Fruit fly (Drosophila melanogaster) whole organism, pupa: ENCODE measurements around the gene mbm.

Source experiments
- CG14655 ChIP-seq: fragments of 200-800 bp; sonication (Bioruptor generic); optimal IDR thresholded peaks from 3 replicates; lab custom pipeline; 2017; ENCODE audit warnings: mild to moderate bottlenecking, missing biosample characterization, missing genetic modification reagents, missing genetic modification characterization
- CG32121 ChIP-seq: fragments of 200-800 bp; sonication (Bioruptor generic); IDR thresholded peaks from 2 replicates; pipeline ENCODE4 v1.3.6; 2022; ENCODE audit warnings: missing biosample characterization, missing genetic modification characterization
- EcR ChIP-seq: fragments of 200-800 bp; sonication (Bioruptor generic); optimal IDR thresholded peaks from 3 replicates; lab custom pipeline; 2019; ENCODE audit warnings: missing biosample characterization, missing genetic modification characterization, mild to moderate bottlenecking, moderate library complexity, missing genetic modification reagents
- fd96Ca ChIP-seq: fragments of 200-800 bp; sonication (Bioruptor generic); IDR thresholded peaks from 3 replicates; pipeline ENCODE4 v1.3.6; 2022; ENCODE audit warnings: missing biosample characterization, missing genetic modification characterization
- rn ChIP-seq: fragments of 200-800 bp; sonication (Bioruptor generic); IDR thresholded peaks from 2 replicates; pipeline ENCODE4 v1.3.6; 2022; ENCODE audit warnings: missing biosample characterization, missing genetic modification characterization

dm6 chr2L:298285-298644 is 24.8 kb upstream of the mbm start:
- TF ChIP-seq rn (no peak), EcR (GFP tag; lab: Kevin White, UChicago) (no peak), fd96Ca (GFP tag; lab: Robert Waterston, UW) (peak; percentile 16; the same call in 1 of the 3 replicates), CG14655 (GFP tag; lab: Kevin White, UChicago) (no peak), CG32121 (peak; percentile 62; the same call in 1 of the 2 replicates)
